Worm (Caenorhabditis elegans): ENCODE results near the gene akt-1.

akt-1 gene

DNA sequence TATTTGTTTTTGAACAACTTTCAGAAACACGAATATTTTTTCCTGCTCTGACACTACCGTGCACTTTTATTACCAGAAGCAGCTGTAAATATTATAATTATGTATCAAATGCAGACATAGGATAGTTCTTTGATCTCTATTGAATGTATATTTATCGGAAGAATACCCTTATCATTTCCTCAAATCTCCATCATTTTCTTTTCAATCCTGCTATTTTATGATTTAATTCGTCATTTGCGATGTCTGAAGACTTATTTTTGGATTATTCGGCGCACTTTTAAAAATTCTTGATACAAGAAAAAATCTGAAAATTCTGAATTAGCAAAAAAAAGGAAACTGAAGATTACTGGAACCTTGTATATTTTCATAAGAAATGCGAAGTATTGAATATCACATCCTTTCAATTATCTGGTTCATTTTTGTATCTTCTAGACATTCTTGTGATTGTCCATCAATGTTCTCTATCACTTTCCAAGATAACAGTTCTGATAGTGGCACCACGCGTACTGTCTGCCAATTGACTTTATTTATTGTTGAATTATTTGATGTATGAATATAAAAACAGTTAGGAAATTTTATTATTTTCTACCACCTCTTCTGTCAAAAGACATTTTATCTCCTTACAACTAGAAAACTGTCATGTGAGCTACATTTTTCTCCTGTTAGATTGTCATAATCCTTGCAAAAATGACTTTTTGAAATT, 4.5 kb upstream of the akt-1 start:
- TF ChIP-seq nhr-80 (tag; optimal IDR thresholded peaks at IDR 0.05), result peak; percentile 61
- no peak for TF ChIP-seq ztf-6 (GFP tag; IDR thresholded peaks at IDR 0.05)
- TF ChIP-seq bed-2 (GFP tag; IDR thresholded peaks at IDR 0.05), result no peak
- TF ChIP-seq madf-10 (tag; optimal IDR thresholded peaks at IDR 0.05), result no peak

ce11 chrV:10245615-10246014, 3.1 kb upstream of the akt-1 start:
- TF ChIP-seq snpc-1.3 (tag; optimal IDR thresholded peaks at IDR 0.05; ENCODE audit: insufficient read depth) (no peak), unc-62 (GFP tag; optimal IDR thresholded peaks at IDR 0.05) (peak; percentile 91), F33H1.4 (GFP tag; IDR thresholded peaks at IDR 0.05) (no peak), madf-8 (GFP tag; conservative IDR thresholded peaks at IDR 0.05) (no peak), cebp-1 (GFP tag; IDR thresholded peaks at IDR 0.05) (no peak), cebp-1 (tag; optimal IDR thresholded peaks at IDR 0.05) (peak; percentile 34)

- TF ChIP-seq F55B11.4 (tag; optimal IDR thresholded peaks at IDR 0.05; ENCODE audit: borderline replicate concordance, insufficient read depth) (no peak), madf-8 (GFP tag; conservative IDR thresholded peaks at IDR 0.05) (0 out of 2 replicates have a peak, but pooled peaks have one; percentile 23), lin-35 (GFP tag; optimal IDR thresholded peaks at IDR 0.05) (peak in 1 of 3 experiments; percentile 54), F52B5.7 (tag; optimal IDR thresholded peaks at IDR 0.05) (no peak), unc-130 (GFP tag; optimal IDR thresholded peaks at IDR 0.05) (no peak), madf-6 (GFP tag; IDR thresholded peaks at IDR 0.05) (peak; percentile 50), Y79H2A.3 (GFP tag; conservative IDR thresholded peaks at IDR 0.05) (no peak), lin-40 (tag; optimal IDR thresholded peaks at IDR 0.05) (no peak), xnd-1 (tag; optimal IDR thresholded peaks at IDR 0.05) (peak; percentile 1), attf-5 (GFP tag; optimal IDR thresholded peaks at IDR 0.05) (peak; percentile 34), hlh-12 (tag; optimal IDR thresholded peaks at IDR 0.05) (no peak), sea-2 (GFP tag; IDR thresholded peaks at IDR 0.05) (no peak), lin-54 (GFP tag; optimal IDR thresholded peaks at IDR 0.05) (peak; percentile 59), Y53F4B.3 (GFP tag; IDR thresholded peaks at IDR 0.05) (no peak), F23B12.7 (tag; optimal IDR thresholded peaks at IDR 0.05; ENCODE audit: insufficient read depth) (no peak), repo-1 (tag; optimal IDR thresholded peaks at IDR 0.05) (no peak), cebp-2 (GFP tag; IDR thresholded peaks at IDR 0.05) (no peak), let-607 (tag; optimal IDR thresholded peaks at IDR 0.05) (no peak), ceh-100 (GFP tag; IDR thresholded peaks at IDR 0.05) (no peak), zfh-2 (GFP tag; conservative IDR thresholded peaks at IDR 0.05) (no peak), K11D2.4 (GFP tag; IDR thresholded peaks at IDR 0.05) (0 out of 2 replicates have a peak, but pooled peaks have one; percentile 52), D2030.7 (GFP tag; IDR thresholded peaks at IDR 0.05) (peak; percentile 37; the same call in 1 of the 2 replicates), dpl-1 (GFP tag; optimal IDR thresholded peaks at IDR 0.05) (peak; percentile 19), hmg-1.2 (GFP tag; IDR thresholded peaks at IDR 0.05) (peak; percentile 24; the same call in 1 of the 2 replicates), cebp-1 (GFP tag; IDR thresholded peaks at IDR 0.05) (no peak), cebp-1 (tag; optimal IDR thresholded peaks at IDR 0.05) (peak; percentile 28), madf-10 (tag; optimal IDR thresholded peaks at IDR 0.05) (no peak), F10E7.11 (tag; optimal IDR thresholded peaks at IDR 0.05) (no peak), mel-28 (tag; optimal IDR thresholded peaks at IDR 0.05; ENCODE audit: borderline replicate concordance) (no peak), K12H6.12 (tag; optimal IDR thresholded peaks at IDR 0.05) (peak; percentile 74), attf-6 (GFP tag; IDR thresholded peaks at IDR 0.05) (no peak), C06A6.2 (GFP tag; conservative IDR thresholded peaks at IDR 0.05) (no peak), madf-3 (GFP tag; IDR thresholded peaks at IDR 0.05) (no peak), aptf-3 (GFP tag; IDR thresholded peaks at IDR 0.05) (no peak), nhr-90 (tag; optimal IDR thresholded peaks at IDR 0.05) (no peak), bed-2 (GFP tag; IDR thresholded peaks at IDR 0.05) (no peak), lir-1 (GFP tag; conservative IDR thresholded peaks at IDR 0.05) (no peak), akir-1 (GFP tag; optimal IDR thresholded peaks at IDR 0.05) (no peak)
These were observed 2.2 kb upstream of the akt-1 start for ce11 chrV:10246443-10246885.

All from whole organism, young adult.